Fruit fly (Drosophila melanogaster) S2 (cell line): ENCODE measurements around the gene TpnC25D.

Experiments
- CG8478 ChIP-seq: fragments of >200 bp; optimal IDR thresholded peaks from 2 replicates; lab custom pipeline; 2018
- CTCF ChIP-seq, 2 experiments: fragments of >200 bp; optimal IDR thresholded peaks; 2 replicates each; lab custom pipeline; 2018

TpnC25D gene

DNA sequence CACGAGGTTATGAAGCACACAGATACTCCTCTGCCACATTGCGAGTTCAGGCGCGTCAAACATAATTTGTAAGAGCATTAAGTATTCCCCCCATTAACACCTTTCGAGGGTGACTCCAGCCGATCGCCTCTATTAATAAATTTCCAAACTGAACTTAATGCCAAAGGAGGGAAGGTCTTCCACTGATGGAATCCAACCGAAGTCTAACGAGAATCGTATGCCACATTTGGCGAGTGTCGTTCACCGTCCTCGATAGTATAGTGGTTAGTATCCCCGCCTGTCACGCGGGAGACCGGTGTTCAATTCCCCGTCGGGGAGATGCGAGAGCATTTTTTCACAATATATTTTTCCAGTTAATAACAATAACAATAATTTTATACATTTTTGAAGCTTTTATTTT, 24.0 kb downstream of the TpnC25D start:
- TF ChIP-seq CTCF (optimal IDR thresholded peaks at IDR 0.05; lab: Kevin White, UChicago), result no peak
- no peak for TF ChIP-seq CG8478 (lab: Kevin White, UChicago)

dm6 chr2L:5242194-5242914, 25.9 kb downstream of the TpnC25D start:
- no peak for TF ChIP-seq CG8478 (lab: Kevin White, UChicago)
- no peak for TF ChIP-seq CTCF (optimal IDR thresholded peaks at IDR 0.05; lab: Kevin White, UChicago)

- TF ChIP-seq CG8478 (lab: Kevin White, UChicago) (no peak), CTCF (optimal IDR thresholded peaks at IDR 0.05; lab: Kevin White, UChicago) (no peak)
Observed at dm6 chr2L:5245363-5245892, 28.9 kb downstream of the TpnC25D start.

- no peak for TF ChIP-seq CG8478 (lab: Kevin White, UChicago)
- TF ChIP-seq CTCF (optimal IDR thresholded peaks at IDR 0.05; lab: Kevin White, UChicago), result no peak
Observed at dm6 chr2L:5247384-5247783, 30.9 kb downstream of the TpnC25D start.

DNA sequence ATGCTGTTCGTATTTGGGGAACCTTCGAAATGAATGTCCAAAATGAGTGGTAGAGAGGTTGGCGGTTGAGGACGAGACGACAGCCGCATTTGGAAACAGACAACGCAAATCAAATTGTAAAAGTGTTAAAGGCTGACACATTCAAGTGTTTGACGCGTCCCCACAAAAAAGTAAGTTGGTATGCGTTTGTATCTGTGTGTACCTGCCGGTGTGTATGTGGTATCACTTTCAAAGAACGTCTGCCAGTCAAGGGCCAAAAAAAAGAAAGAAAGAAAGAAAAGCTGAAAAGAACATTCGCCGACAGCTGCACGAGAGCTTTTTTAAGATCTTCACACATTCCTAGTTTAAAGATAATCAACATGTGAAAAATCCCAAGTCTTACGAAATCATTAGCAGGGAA, 31.3 kb downstream of the TpnC25D start:
- TF ChIP-seq CTCF (optimal IDR thresholded peaks at IDR 0.05; lab: Kevin White, UChicago), result no peak
- no peak for TF ChIP-seq CG8478 (lab: Kevin White, UChicago)

- no peak for TF ChIP-seq CTCF (optimal IDR thresholded peaks at IDR 0.05; lab: Kevin White, UChicago)
- no peak for TF ChIP-seq CG8478 (lab: Kevin White, UChicago)
Observed at dm6 chr2L:5248582-5248981, 32.1 kb downstream of the TpnC25D start.

DNA sequence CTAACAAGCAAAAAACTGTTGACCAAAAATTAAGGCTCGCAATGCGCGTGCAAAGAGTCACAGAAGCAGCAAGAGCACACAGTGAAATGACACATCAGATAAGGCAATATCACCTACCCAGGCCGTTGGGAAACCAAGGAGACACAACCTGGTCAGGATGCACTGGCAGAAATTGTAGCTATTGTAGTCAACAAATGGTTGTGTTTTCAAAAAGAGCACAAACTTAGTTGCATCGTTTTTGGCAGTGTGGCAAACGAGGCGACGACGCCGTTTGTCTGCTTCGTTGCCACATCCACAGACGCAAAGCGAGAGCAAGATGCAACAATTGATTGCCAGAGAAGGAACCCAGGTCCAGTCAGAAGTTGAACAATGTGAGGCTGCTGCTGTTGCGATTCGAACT, 33.3 kb downstream of the TpnC25D start:
- TF ChIP-seq CTCF (optimal IDR thresholded peaks at IDR 0.05; lab: Kevin White, UChicago), result no peak
- no peak for TF ChIP-seq CG8478 (lab: Kevin White, UChicago)

DNA sequence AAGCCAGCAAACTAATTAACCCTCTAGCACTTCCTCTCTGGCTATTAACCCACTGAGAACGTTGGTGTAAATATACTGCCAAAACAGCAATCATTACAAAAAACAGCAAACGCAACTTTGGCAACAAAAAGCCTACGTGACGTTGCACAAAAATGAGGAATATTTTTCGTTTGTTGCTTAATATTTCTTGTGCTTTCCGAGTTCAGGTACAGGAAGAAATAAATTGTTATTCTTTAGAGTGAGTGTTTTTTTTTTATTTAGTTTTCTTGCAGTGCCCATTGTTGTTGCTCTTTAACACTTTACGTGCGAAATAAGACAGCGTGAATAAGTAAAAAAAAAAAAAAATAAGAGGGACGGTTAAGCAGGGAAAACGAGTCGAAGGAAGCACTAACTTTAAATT, 34.6 kb downstream of the TpnC25D start:
- no peak for TF ChIP-seq CTCF (optimal IDR thresholded peaks at IDR 0.05; lab: Kevin White, UChicago)
- TF ChIP-seq CG8478 (lab: Kevin White, UChicago), result no peak

DNA sequence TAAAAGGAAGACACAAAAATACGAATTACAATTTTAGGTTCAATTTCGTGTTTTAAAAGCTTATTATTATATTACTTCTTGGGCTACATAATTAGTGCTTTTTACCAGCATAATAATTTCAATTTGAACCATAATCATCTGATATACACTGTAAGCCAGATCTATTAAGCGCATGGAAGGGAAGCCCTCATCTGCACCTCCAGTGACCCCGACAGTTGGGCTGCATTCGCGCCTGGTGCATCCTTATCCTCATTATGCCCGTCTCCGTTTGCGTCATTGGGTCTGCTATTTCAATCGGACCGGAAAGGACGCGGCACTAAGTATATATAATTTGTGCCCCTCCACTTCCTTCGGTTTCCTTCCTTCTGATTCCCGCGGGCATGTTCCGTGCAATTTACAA, 35.2 kb downstream of the TpnC25D start:
- TF ChIP-seq CTCF (optimal IDR thresholded peaks at IDR 0.05; lab: Kevin White, UChicago) (no peak), CG8478 (lab: Kevin White, UChicago) (no peak)

- no peak for TF ChIP-seq CTCF (optimal IDR thresholded peaks at IDR 0.05; lab: Kevin White, UChicago)
- TF ChIP-seq CG8478 (lab: Kevin White, UChicago), result no peak
Observed at dm6 chr2L:5252399-5253030, 36.0 kb downstream of the TpnC25D start.

DNA sequence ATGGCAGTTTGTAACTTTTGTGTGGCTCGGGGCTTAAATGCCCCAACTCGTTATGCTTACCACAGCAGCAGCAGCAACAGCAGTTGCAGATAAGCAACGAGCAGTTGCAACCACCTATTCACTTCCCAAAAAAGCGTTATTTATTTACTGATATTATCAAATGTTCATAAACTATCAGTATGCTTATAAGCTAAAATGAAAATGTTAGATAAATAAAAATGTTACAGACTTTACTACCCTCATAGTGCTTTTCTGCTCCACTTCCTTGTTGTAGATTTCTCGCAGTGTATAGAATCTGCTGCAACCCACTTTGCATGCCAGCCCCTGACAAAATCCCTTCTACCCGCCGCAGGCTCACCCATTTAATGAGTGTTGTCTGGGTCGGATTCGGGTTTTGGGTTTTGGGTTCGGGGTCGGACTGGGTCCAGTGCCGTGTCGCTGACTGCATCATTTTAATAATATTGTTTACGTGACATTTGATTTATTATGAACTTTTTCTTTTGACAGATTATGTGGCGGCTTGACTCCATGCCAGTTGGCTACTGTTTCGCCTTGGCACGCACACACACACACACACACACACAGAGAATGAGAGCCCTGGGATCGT, 37.7 kb downstream of the TpnC25D start:
- no peak for TF ChIP-seq CTCF (optimal IDR thresholded peaks at IDR 0.05; lab: Kevin White, UChicago)
- TF ChIP-seq CG8478 (lab: Kevin White, UChicago), result no peak

- TF ChIP-seq CG8478 (lab: Kevin White, UChicago) (no peak), CTCF (optimal IDR thresholded peaks at IDR 0.05; lab: Kevin White, UChicago) (no peak)
Observed at dm6 chr2L:5256036-5256846, 39.7 kb downstream of the TpnC25D start.

DNA sequence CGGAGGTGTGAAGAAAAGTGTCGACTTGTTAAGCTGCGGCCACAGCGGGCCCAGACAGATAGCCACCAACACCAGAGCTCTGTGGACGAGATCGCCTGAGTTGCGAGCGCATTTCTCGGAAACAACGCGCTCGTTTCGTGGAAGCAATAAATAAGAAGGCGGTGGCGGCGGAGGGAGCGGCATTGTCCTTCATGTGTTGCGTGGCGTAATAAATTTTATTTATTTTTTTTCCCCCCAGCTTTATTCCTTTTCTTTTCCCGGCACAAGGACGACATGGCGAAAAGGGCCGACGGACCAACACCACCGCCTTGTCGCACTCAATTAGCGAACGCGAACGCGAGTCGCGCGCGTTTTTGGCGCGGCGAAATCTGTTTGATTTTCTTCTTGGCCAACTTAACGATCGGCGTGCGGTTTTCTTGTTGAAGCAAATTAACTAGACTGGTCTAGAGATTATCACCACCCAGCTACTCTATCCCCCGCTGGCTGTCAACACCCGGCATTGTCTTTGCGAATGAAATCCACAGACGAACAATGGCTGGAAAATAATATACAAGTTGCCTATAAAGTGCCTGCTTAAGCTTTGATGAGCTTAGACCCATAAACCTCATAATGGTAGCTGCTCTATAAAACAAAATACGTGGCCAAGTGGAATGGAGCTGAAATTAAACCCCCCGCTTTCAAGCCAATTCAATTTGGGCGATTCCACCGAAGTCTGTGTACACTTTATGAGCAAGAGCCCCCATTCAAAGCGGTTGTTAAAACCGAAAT, 42.8 kb downstream of the TpnC25D start:
- TF ChIP-seq CG8478 (lab: Kevin White, UChicago), result no peak
- TF ChIP-seq CTCF (optimal IDR thresholded peaks at IDR 0.05; lab: Kevin White, UChicago), result no peak

dm6 chr2L:5260267-5260666, 43.8 kb downstream of the TpnC25D start:
- no peak for TF ChIP-seq CTCF (optimal IDR thresholded peaks at IDR 0.05; lab: Kevin White, UChicago)
- TF ChIP-seq CG8478 (lab: Kevin White, UChicago), result no peak
